Fruit fly (Drosophila melanogaster) whole organism, prepupa: ENCODE data around the gene hh.

Experiments
- CG10631 ChIP-seq: fragments of 200-800 bp; sonication (Bioruptor generic); optimal IDR thresholded peaks from 2 replicates; lab custom pipeline; 2016; ENCODE audit warnings: missing biosample characterization, missing genetic modification characterization
- CG11294 ChIP-seq: fragments of 200-800 bp; sonication (Bioruptor generic); IDR thresholded peaks from 2 replicates; pipeline ENCODE4 v1.3.6; 2022; ENCODE audit warnings: missing biosample characterization, missing genetic modification characterization
- CG1621 ChIP-seq: fragments of 200-800 bp; sonication (Bioruptor generic); optimal IDR thresholded peaks from 3 replicates; lab custom pipeline; 2018; ENCODE audit warnings: missing biosample characterization, mild to moderate bottlenecking, missing genetic modification characterization
- CG4318 ChIP-seq: fragments of 200-800 bp; sonication (Bioruptor generic); optimal IDR thresholded peaks from 3 replicates; lab custom pipeline; 2017; ENCODE audit warnings: missing biosample characterization, mild to moderate bottlenecking, missing genetic modification characterization
- CG6276 ChIP-seq: fragments of 200-800 bp; sonication (Bioruptor generic); optimal IDR thresholded peaks from 2 replicates; lab custom pipeline; 2017; ENCODE audit warnings: missing biosample characterization, mild to moderate bottlenecking, missing genetic modification characterization
- CG8119 ChIP-seq: fragments of 200-800 bp; sonication (Bioruptor generic); IDR thresholded peaks from 3 replicates; pipeline ENCODE4 v1.3.6; 2022; ENCODE audit warnings: missing biosample characterization, missing genetic modification characterization
- Ets96B ChIP-seq: fragments of 200-800 bp; optimal IDR thresholded peaks from 2 replicates; lab custom pipeline; 2019; ENCODE audit warnings: missing biosample characterization, mild to moderate bottlenecking, missing genetic modification characterization, moderate library complexity
- Hr38 ChIP-seq: sonication (Bioruptor generic); optimal IDR thresholded peaks from 2 replicates; lab custom pipeline; 2016; ENCODE audit warnings: missing biosample characterization, missing genetic modification characterization
- Met ChIP-seq: fragments of 200-800 bp; sonication (Bioruptor generic); optimal IDR thresholded peaks from 3 replicates; lab custom pipeline; 2016; ENCODE audit warnings: missing biosample characterization, missing genetic modification characterization
- acj6 ChIP-seq: fragments of 200-800 bp; sonication (Bioruptor generic); optimal IDR thresholded peaks from 3 replicates; lab custom pipeline; 2016; ENCODE audit warnings: missing biosample characterization, missing genetic modification characterization
- cyc ChIP-seq: fragments of 200-800 bp; sonication (Bioruptor generic); optimal IDR thresholded peaks from 3 replicates; lab custom pipeline; 2016; ENCODE audit warnings: missing biosample characterization, missing genetic modification characterization
- dsx ChIP-seq: fragments of 200-800 bp; optimal IDR thresholded peaks from 3 replicates; lab custom pipeline; 2019; ENCODE audit warnings: missing biosample characterization, mild to moderate bottlenecking, missing genetic modification characterization, moderate library complexity; ENCODE audit not compliant: poor library complexity, severe bottlenecking
- esn ChIP-seq: fragments of 200-800 bp; sonication (Bioruptor generic); optimal IDR thresholded peaks from 2 replicates; lab custom pipeline; 2016; ENCODE audit warnings: missing biosample characterization, mild to moderate bottlenecking, missing genetic modification characterization, moderate library complexity
- fkh ChIP-seq: fragments of 200-800 bp; sonication (Bioruptor generic); optimal IDR thresholded peaks from 3 replicates; lab custom pipeline; 2017; ENCODE audit warnings: missing biosample characterization, mild to moderate bottlenecking, missing genetic modification characterization, moderate library complexity
- salr ChIP-seq, 2 experiments: fragments of 200-800 bp; sonication (Bioruptor generic); optimal IDR thresholded peaks; 3 replicates each; lab custom pipeline; 2016 to 2018; ENCODE audit warnings: missing biosample characterization in 2 of 2, missing genetic modification characterization in 2 of 2, mild to moderate bottlenecking in 1 of 2
- svp ChIP-seq: fragments of 200-800 bp; sonication (Bioruptor generic); peaks from one replicate; lab custom pipeline; 2016; ENCODE audit warnings: missing biosample characterization, missing genetic modification characterization
- vri ChIP-seq: fragments of 200-800 bp; sonication (Bioruptor generic); optimal IDR thresholded peaks from 3 replicates; lab custom pipeline; 2016; ENCODE audit warnings: missing biosample characterization, mild to moderate bottlenecking, missing genetic modification characterization

hh gene

dm6 chr3R:23095346-23095745 is 46.4 kb downstream of the hh start, which contains the start of gene CG17109:
TSS of gene CG17109 (plus strand) at chr3R:23095690.
- no peak for TF ChIP-seq acj6 (GFP tag; lab: Kevin White, UChicago)
- peak; percentile 73 for TF ChIP-seq vri

dm6 chr3R:23091586-23092228 is 50.0 kb downstream of the hh start, which contains the start of the genes CG17110 and CG6726:
TSS of gene CG17110 (plus strand) at chr3R:23091724.
TSS of gene CG6726 (plus strand) at chr3R:23091724.
- TF ChIP-seq vri (peak; percentile 30), esn (GFP tag; lab: Kevin White, UChicago) (no peak), Hr38 (GFP tag; lab: Kevin White, UChicago) (no peak), salr (GFP tag; optimal IDR thresholded peaks at IDR 0.05; lab: Kevin White, UChicago) (no peak), svp (GFP tag; lab: Kevin White, UChicago) (peak; percentile 97), fkh (GFP tag; lab: Kevin White, UChicago) (peak; percentile 72), CG6276 (GFP tag; lab: Kevin White, UChicago) (peak; percentile 4)

dm6 chr3R:23088252-23088651 is 53.5 kb downstream of the hh start:
- TF ChIP-seq CG4318 (GFP tag; lab: Kevin White, UChicago) (no peak), acj6 (GFP tag; lab: Kevin White, UChicago) (no peak), Ets96B (tag; lab: Kevin White, UChicago) (no peak), CG8119 (GFP tag; lab: Robert Waterston, UW) (no peak)

- TF ChIP-seq CG11294 (GFP tag; lab: Robert Waterston, UW) (no peak), CG10631 (GFP tag; lab: Kevin White, UChicago) (no peak), dsx (GFP tag; lab: Kevin White, UChicago) (no peak), CG1621 (tag; lab: Kevin White, UChicago) (no peak), Met (GFP tag; lab: Kevin White, UChicago) (no peak), cyc (no peak), vri (no peak), svp (GFP tag; lab: Kevin White, UChicago) (peak; percentile 45)
These were observed 60.4 kb downstream of the hh start for dm6 chr3R:23081265-23081664.
